Fruit fly (Drosophila melanogaster): ENCODE data around the gene COX7A.
A peak's percentile ranks its signal among the peaks of the same experiment; 100 is the strongest.

COX7A gene

DNA sequence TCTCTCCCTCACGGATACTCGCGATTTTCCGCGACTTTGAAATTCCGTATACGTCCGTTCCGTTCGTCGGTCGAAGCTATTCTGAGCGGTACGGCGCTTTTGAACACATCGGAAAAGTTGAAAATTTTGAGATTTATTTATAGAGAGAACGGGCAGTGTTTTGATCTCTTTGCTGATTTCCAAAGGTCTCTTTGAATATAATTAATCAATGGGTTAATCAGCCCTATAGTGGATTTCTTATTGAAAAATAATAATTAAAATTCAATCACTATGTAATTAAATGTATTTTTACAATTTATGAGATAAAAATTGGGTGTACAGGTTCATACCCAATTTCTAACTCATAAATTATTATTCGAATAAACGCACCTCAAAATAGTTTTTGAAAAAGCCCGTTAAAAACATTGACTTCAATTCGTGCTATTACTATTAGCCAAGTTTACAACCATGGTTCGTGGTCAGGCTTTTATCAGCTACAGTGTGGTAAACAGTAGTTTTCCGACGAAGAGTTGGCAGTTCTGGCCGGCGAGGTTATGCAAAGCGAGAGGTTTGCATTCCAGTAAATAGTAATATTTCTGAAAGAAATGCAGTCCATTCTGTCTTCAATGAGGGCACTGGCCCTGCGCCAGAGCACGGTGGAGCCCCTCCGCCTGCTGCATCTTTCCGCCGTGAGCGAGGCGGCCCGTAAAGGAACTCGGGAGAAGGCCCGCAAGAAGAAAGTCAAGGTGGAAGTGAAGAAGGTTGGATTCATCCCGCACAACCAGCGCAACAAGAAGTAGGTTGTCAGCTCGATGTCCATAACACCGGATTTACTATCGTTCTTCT lies 39.7 kb downstream of the COX7A start, which contains the start of the genes CG9626 and mRpL1 (continued):
- TF ChIP-seq sima (GFP tag; optimal IDR thresholded peaks at IDR 0.05) (no peak), NFAT (GFP tag; IDR thresholded peaks at IDR 0.05) (peak; percentile 46; the same call in 1 of the 2 replicates), ab (GFP tag; optimal IDR thresholded peaks at IDR 0.05) (no peak), fd102C (GFP tag; optimal IDR thresholded peaks at IDR 0.05) (no peak), crc (GFP tag; optimal IDR thresholded peaks at IDR 0.05) (no peak), Neu2 (GFP tag; optimal IDR thresholded peaks at IDR 0.05; ENCODE audit: borderline replicate concordance) (no peak), CG2875 (GFP tag; optimal IDR thresholded peaks at IDR 0.05) (no peak), Deaf1 (tag; optimal IDR thresholded peaks at IDR 0.05) (peak; percentile 58), esg (GFP tag; conservative IDR thresholded peaks at IDR 0.05) (no peak), CG6791 (GFP tag; IDR thresholded peaks at IDR 0.05; ENCODE audit: partially characterized antibody) (no peak), tgo (GFP tag; IDR thresholded peaks at IDR 0.05) (no peak), CG3838 (GFP tag; optimal IDR thresholded peaks at IDR 0.05) (no peak), Usf (GFP tag; optimal IDR thresholded peaks at IDR 0.05) (no peak), nerfin-1 (tag; optimal IDR thresholded peaks at IDR 0.05) (peak; percentile 40), Ets97D (GFP tag; optimal IDR thresholded peaks at IDR 0.05) (peak; percentile 80), chif (GFP tag; optimal IDR thresholded peaks at IDR 0.05) (peak in 1 of 2 experiments; percentile 29), sr (GFP tag; IDR thresholded peaks at IDR 0.05) (no peak), CG4328 (GFP tag; optimal IDR thresholded peaks at IDR 0.05) (no peak), CG3407 (GFP tag; optimal IDR thresholded peaks at IDR 0.05) (no peak), CG11696 (GFP tag; IDR thresholded peaks at IDR 0.05) (no peak), HLH4C (GFP tag; IDR thresholded peaks at IDR 0.05; ENCODE audit: partially characterized antibody) (peak; percentile 15; the same call in 1 of the 3 replicates), Atf3 (GFP tag; optimal IDR thresholded peaks at IDR 0.05) (no peak), lab (GFP tag; optimal IDR thresholded peaks at IDR 0.05) (no peak), dmrt99B (tag; optimal IDR thresholded peaks at IDR 0.05) (no peak), sqz (GFP tag; optimal IDR thresholded peaks at IDR 0.05) (no peak), zen (tag; optimal IDR thresholded peaks at IDR 0.05) (peak; percentile 63), unpg (GFP tag; optimal IDR thresholded peaks at IDR 0.05) (no peak), Doc3 (GFP tag; IDR thresholded peaks at IDR 0.05; ENCODE audit: partially characterized antibody) (no peak), CG6813 (GFP tag; optimal IDR thresholded peaks at IDR 0.05) (no peak), ham (GFP tag; IDR thresholded peaks at IDR 0.05) (no peak), CG31365 (tag; optimal IDR thresholded peaks at IDR 0.05) (no peak), wek (GFP tag; optimal IDR thresholded peaks at IDR 0.05) (no peak), CG11695 (GFP tag; IDR thresholded peaks at IDR 0.05) (no peak), maf-S (GFP tag; optimal IDR thresholded peaks at IDR 0.05) (no peak), Nf-YA (GFP tag; IDR thresholded peaks at IDR 0.05) (no peak), Meics (GFP tag; optimal IDR thresholded peaks at IDR 0.05) (peak; percentile 9), CG14667 (GFP tag; IDR thresholded peaks at IDR 0.05) (no peak), CG6254 (GFP tag; optimal IDR thresholded peaks at IDR 0.05) (no peak), CG11456 (GFP tag; IDR thresholded peaks at IDR 0.05) (no peak), CG10431 (GFP tag; optimal IDR thresholded peaks at IDR 0.05) (no peak), slou (GFP tag; optimal IDR thresholded peaks at IDR 0.05) (no peak), CG6175 (GFP tag; IDR thresholded peaks at IDR 0.05) (no peak), pita (GFP tag; optimal IDR thresholded peaks at IDR 0.05) (peak; percentile 94), pfk (GFP tag; optimal IDR thresholded peaks at IDR 0.05) (no peak), CG17328 (GFP tag; IDR thresholded peaks at IDR 0.05) (no peak), CG9797 (GFP tag; optimal IDR thresholded peaks at IDR 0.05) (peak; percentile 47), Taf1 (GFP tag; IDR thresholded peaks at IDR 0.05) (no peak), slbo (GFP tag; IDR thresholded peaks at IDR 0.05) (peak; percentile 49; the same call in 1 of the 2 replicates), ATbp (GFP tag; optimal IDR thresholded peaks at IDR 0.05) (no peak)
